Worm (Caenorhabditis elegans): ENCODE data around the gene srh-92.

DNA sequence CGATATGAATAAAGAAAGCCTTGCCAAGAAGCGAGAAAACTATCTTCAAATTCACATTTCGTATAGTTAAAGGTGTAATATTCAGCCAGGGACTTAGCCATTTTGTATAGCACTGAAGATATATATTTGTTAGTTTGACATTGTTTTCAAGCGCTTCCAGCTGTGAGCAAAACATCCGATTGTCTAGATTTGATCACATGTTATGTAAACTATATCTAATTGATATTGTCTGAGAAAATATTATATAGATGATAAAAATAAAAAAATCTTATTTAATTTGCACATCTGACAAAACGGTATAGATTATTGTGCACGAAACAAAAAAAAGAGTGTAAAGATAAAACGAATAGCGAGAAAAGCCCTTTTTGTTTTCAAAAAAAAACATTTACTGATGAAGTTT, 3.9 kb upstream of the srh-92 start, which contains the start of gene srh-89:
- TF ChIP-seq him-1 (tag; optimal IDR thresholded peaks at IDR 0.05) (no peak), dao-5 (tag; optimal IDR thresholded peaks at IDR 0.05) (no peak), W03F9.2 (tag; optimal IDR thresholded peaks at IDR 0.05) (no peak)
